Worm (Caenorhabditis elegans) whole organism, young adult: ENCODE measurements around the gene dmsr-10.

Experiments used
- B0019.2 ChIP-seq: fragments of 200-800 bp; sonication (Bioruptor generic); conservative IDR thresholded peaks from 2 replicates; pipeline ENCODE4 v1.3.6; 2022; ENCODE audit warnings: missing genetic modification reagents, missing genetic modification characterization, missing compliant biosample characterization
- B0336.3 ChIP-seq: fragments of 200-800 bp; sonication (Bioruptor generic); IDR thresholded peaks from 2 replicates; pipeline ENCODE4 v1.3.6; 2022; ENCODE audit warnings: missing genetic modification characterization, missing compliant biosample characterization
- C06A6.2 ChIP-seq: fragments of 200-800 bp; sonication (Bioruptor generic); conservative IDR thresholded peaks from 2 replicates; pipeline ENCODE4 v1.3.6; 2022; ENCODE audit warnings: missing genetic modification characterization, missing compliant biosample characterization
- C17E4.6 ChIP-seq: fragments of 200-800 bp; sonication (Bioruptor generic); IDR thresholded peaks from 2 replicates; pipeline ENCODE4 v1.3.6; 2022; ENCODE audit warnings: missing genetic modification reagents, missing genetic modification characterization, missing compliant biosample characterization
- F22D6.2 ChIP-seq: sonication (generic microtip); optimal IDR thresholded peaks from 2 replicates; lab custom pipeline; 2016; ENCODE audit warnings: mild to moderate bottlenecking, missing genetic modification characterization, missing compliant biosample characterization
- F23B12.7 ChIP-seq: sonication (generic microtip); optimal IDR thresholded peaks from 2 replicates; lab custom pipeline; 2017; ENCODE audit warnings: missing genetic modification characterization, mild to moderate bottlenecking, missing compliant biosample characterization, antibody characterized with exemption, moderate library complexity; ENCODE audit not compliant: insufficient read depth
- F33H1.4 ChIP-seq: fragments of 200-800 bp; sonication (Bioruptor generic); IDR thresholded peaks from 2 replicates; pipeline ENCODE4 v1.3.6; 2022; ENCODE audit warnings: missing genetic modification reagents, missing genetic modification characterization, missing compliant biosample characterization
- F52B5.7 ChIP-seq: sonication (generic microtip); optimal IDR thresholded peaks from 2 replicates; lab custom pipeline; 2016; ENCODE audit warnings: mild to moderate bottlenecking, missing genetic modification characterization, missing compliant biosample characterization
- F57A8.1 ChIP-seq: fragments of 200-800 bp; sonication (Bioruptor generic); optimal IDR thresholded peaks from 2 replicates; lab custom pipeline; 2018; ENCODE audit warnings: mild to moderate bottlenecking, missing genetic modification characterization, moderate library complexity, missing compliant biosample characterization
- Y56A3A.18 ChIP-seq: fragments of 200-800 bp; sonication (Bioruptor generic); IDR thresholded peaks from 2 replicates; pipeline ENCODE4 v1.3.6; 2022; ENCODE audit warnings: missing genetic modification reagents, missing genetic modification characterization, missing compliant biosample characterization
- Y79H2A.3 ChIP-seq: fragments of 200-800 bp; sonication (Bioruptor generic); conservative IDR thresholded peaks from 2 replicates; pipeline ENCODE4 v1.3.6; 2022; ENCODE audit warnings: missing genetic modification reagents, missing genetic modification characterization, missing compliant biosample characterization
- akir-1 ChIP-seq: fragments of 200-800 bp; sonication (Bioruptor generic); optimal IDR thresholded peaks from 2 replicates; lab custom pipeline; 2018; ENCODE audit warnings: mild to moderate bottlenecking, missing genetic modification characterization, moderate library complexity, missing compliant biosample characterization
- ama-1 ChIP-seq, 3 experiments: fragments of 150-350 bp in 1 of 3; sonication (generic microtip) in 2 of 3; optimal IDR thresholded peaks; 2 replicates each; lab custom pipeline; 2014 to 2018; ENCODE audit warnings: missing biosample characterization in 2 of 3, missing genetic modification characterization in 2 of 3, missing genetic modification reagents in 2 of 3
- atf-7 ChIP-seq: sonication (generic microtip); optimal IDR thresholded peaks from 2 replicates; lab custom pipeline; 2017; ENCODE audit warnings: mild to moderate bottlenecking, missing genetic modification characterization, missing compliant biosample characterization
- athp-1 ChIP-seq: sonication (generic microtip); optimal IDR thresholded peaks from 2 replicates; lab custom pipeline; 2017; ENCODE audit warnings: mild to moderate bottlenecking, missing genetic modification characterization, missing compliant biosample characterization
- ceh-27 ChIP-seq: fragments of 200-800 bp; sonication (Bioruptor generic); optimal IDR thresholded peaks from 2 replicates; lab custom pipeline; 2018; ENCODE audit warnings: mild to moderate bottlenecking, missing genetic modification characterization, moderate library complexity, missing compliant biosample characterization
- ceh-40 ChIP-seq: fragments of 200-800 bp; sonication (Bioruptor generic); IDR thresholded peaks from 2 replicates; pipeline ENCODE4 v1.3.6; 2022; ENCODE audit warnings: missing genetic modification characterization, missing compliant biosample characterization
- ceh-58 ChIP-seq: fragments of 200-800 bp; sonication (Bioruptor generic); IDR thresholded peaks from 2 replicates; pipeline ENCODE4 v1.3.6; 2022; ENCODE audit warnings: missing genetic modification characterization, missing compliant biosample characterization
- dox-1 ChIP-seq: fragments of 200-800 bp; sonication (Bioruptor generic); IDR thresholded peaks from 2 replicates; pipeline ENCODE4 v1.3.6; 2022; ENCODE audit warnings: missing genetic modification reagents, missing genetic modification characterization, missing compliant biosample characterization
- egl-18 ChIP-seq: fragments of 200-800 bp; sonication (Bioruptor generic); IDR thresholded peaks from 2 replicates; pipeline ENCODE4 v1.3.6; 2022; ENCODE audit warnings: missing genetic modification reagents, missing genetic modification characterization, missing compliant biosample characterization
- fkh-3 ChIP-seq: sonication (generic microtip); optimal IDR thresholded peaks from 2 replicates; lab custom pipeline; 2016; ENCODE audit warnings: mild to moderate bottlenecking, missing genetic modification characterization, missing compliant biosample characterization
- gei-17 ChIP-seq: fragments of 200-800 bp; sonication (Bioruptor generic); optimal IDR thresholded peaks from 2 replicates; lab custom pipeline; 2018; ENCODE audit warnings: mild to moderate bottlenecking, missing genetic modification characterization, missing compliant biosample characterization
- hmg-20 ChIP-seq: fragments of 200-800 bp; sonication (Bioruptor generic); IDR thresholded peaks from 2 replicates; pipeline ENCODE4 v1.3.6; 2022; ENCODE audit warnings: missing genetic modification reagents, missing genetic modification characterization, missing compliant biosample characterization
- hrde-1 ChIP-seq: sonication (generic microtip); optimal IDR thresholded peaks from 2 replicates; lab custom pipeline; 2016; ENCODE audit warnings: missing genetic modification characterization, mild to moderate bottlenecking, missing compliant biosample characterization, moderate library complexity, missing genotype, missing genetic modification reagents, borderline replicate concordance
- hsf-1 ChIP-seq: fragments of 200-800 bp; sonication (Bioruptor generic); IDR thresholded peaks from 2 replicates; pipeline ENCODE4 v1.3.6; 2022; ENCODE audit warnings: missing genetic modification reagents, missing genetic modification characterization, missing compliant biosample characterization
- lag-1 ChIP-seq: fragments of 200-800 bp; sonication (Bioruptor generic); IDR thresholded peaks from 2 replicates; pipeline ENCODE4 v1.3.6; 2022; ENCODE audit warnings: missing genetic modification reagents, missing genetic modification characterization, missing compliant biosample characterization
- lin-54 ChIP-seq: fragments of 200-800 bp; sonication (Bioruptor generic); optimal IDR thresholded peaks from 2 replicates; lab custom pipeline; 2018; ENCODE audit warnings: mild to moderate bottlenecking, missing genetic modification characterization, missing compliant biosample characterization
- lir-1 ChIP-seq: fragments of 200-800 bp; sonication (Bioruptor generic); conservative IDR thresholded peaks from 2 replicates; pipeline ENCODE4 v1.3.6; 2022; ENCODE audit warnings: missing genetic modification reagents, missing genetic modification characterization, missing compliant biosample characterization
- madf-3 ChIP-seq: fragments of 200-800 bp; sonication (Bioruptor generic); IDR thresholded peaks from 2 replicates; pipeline ENCODE4 v1.3.6; 2022; ENCODE audit warnings: missing genetic modification reagents, missing genetic modification characterization, missing compliant biosample characterization
- mcd-1 ChIP-seq: fragments of 200-800 bp; sonication (Bioruptor generic); IDR thresholded peaks from 2 replicates; pipeline ENCODE4 v1.3.6; 2022; ENCODE audit warnings: missing genetic modification reagents, missing genetic modification characterization, missing compliant biosample characterization
- mxl-1 ChIP-seq: sonication (generic microtip); optimal IDR thresholded peaks from 2 replicates; lab custom pipeline; 2016; ENCODE audit warnings: missing genetic modification characterization, missing compliant biosample characterization
- nfya-1 ChIP-seq: sonication (generic microtip); optimal IDR thresholded peaks from 2 replicates; lab custom pipeline; 2017; ENCODE audit warnings: antibody characterized with exemption, missing compliant biosample characterization, missing genetic modification characterization, borderline replicate concordance; ENCODE audit not compliant: insufficient read depth
- nhr-179 ChIP-seq: sonication (generic microtip); optimal IDR thresholded peaks from 2 replicates; lab custom pipeline; 2016; ENCODE audit warnings: mild to moderate bottlenecking, missing genetic modification characterization, missing compliant biosample characterization
- nhr-80 ChIP-seq: sonication (generic microtip); optimal IDR thresholded peaks from 2 replicates; lab custom pipeline; 2016; ENCODE audit warnings: missing genetic modification characterization, missing compliant biosample characterization
- pbrm-1 ChIP-seq: fragments of 200-800 bp; sonication (Bioruptor generic); IDR thresholded peaks from 2 replicates; pipeline ENCODE4 v1.3.6; 2022; ENCODE audit warnings: missing genetic modification reagents, missing genetic modification characterization, missing compliant biosample characterization
- sdz-38 ChIP-seq: sonication (generic microtip); optimal IDR thresholded peaks from 2 replicates; lab custom pipeline; 2016; ENCODE audit warnings: missing genotype, missing genetic modification characterization, missing compliant biosample characterization
- snpc-1.1 ChIP-seq: sonication (generic microtip); optimal IDR thresholded peaks from 2 replicates; lab custom pipeline; 2017; ENCODE audit warnings: missing genetic modification characterization, mild to moderate bottlenecking, missing compliant biosample characterization, antibody characterized with exemption, moderate library complexity, missing genotype, missing genetic modification reagents; ENCODE audit not compliant: insufficient read depth
- snpc-1.3 ChIP-seq: sonication (generic microtip); optimal IDR thresholded peaks from 2 replicates; lab custom pipeline; 2017; ENCODE audit warnings: missing genetic modification characterization, mild to moderate bottlenecking, missing compliant biosample characterization, antibody characterized with exemption, moderate library complexity, missing genotype, missing genetic modification reagents; ENCODE audit not compliant: insufficient read depth
- snpc-4 ChIP-seq, 5 experiments: fragments of 150-350 bp in 1 of 5; sonication (generic microtip) in 4 of 5; optimal IDR thresholded peaks; 2 replicates each; lab custom pipeline; 2014 to 2018; ENCODE audit warnings: missing genetic modification characterization in 5 of 5, missing biosample characterization in 3 of 5, antibody characterized with exemption in 2 of 5, mild to moderate bottlenecking in 2 of 5, missing compliant biosample characterization in 2 of 5, missing genotype in 2 of 5, moderate library complexity in 2 of 5, missing genetic modification reagents in 1 of 5
- somi-1 ChIP-seq: fragments of 200-800 bp; sonication (Bioruptor generic); optimal IDR thresholded peaks from 2 replicates; lab custom pipeline; 2018; ENCODE audit warnings: mild to moderate bottlenecking, missing genetic modification characterization, missing compliant biosample characterization
- sptf-2 ChIP-seq: fragments of 200-800 bp; sonication (Bioruptor generic); optimal IDR thresholded peaks from 2 replicates; lab custom pipeline; 2018; ENCODE audit warnings: mild to moderate bottlenecking, missing genetic modification characterization, missing compliant biosample characterization
- tbx-9 ChIP-seq: sonication (generic microtip); optimal IDR thresholded peaks from 2 replicates; lab custom pipeline; 2016; ENCODE audit warnings: borderline replicate concordance, missing genetic modification characterization, inconsistent platforms, missing compliant biosample characterization
- ztf-18 ChIP-seq: sonication (generic microtip); optimal IDR thresholded peaks from 2 replicates; lab custom pipeline; 2016; ENCODE audit warnings: missing genotype, mild to moderate bottlenecking, missing genetic modification characterization, missing compliant biosample characterization
- ztf-25 ChIP-seq: fragments of 200-800 bp; sonication (Bioruptor generic); IDR thresholded peaks from 2 replicates; pipeline ENCODE4 v1.3.6; 2022; ENCODE audit warnings: missing genetic modification reagents, missing genetic modification characterization, missing compliant biosample characterization

dmsr-10 gene

ce11 chrV:6784853-6785492, 16.8 kb downstream of the dmsr-10 start, which contains the start of the genes spn-4 and spe-39 (continued):
- TF ChIP-seq dox-1 (GFP tag; lab: Robert Waterston, UW) (peak; percentile 58), gei-17 (GFP tag; lab: Kevin White, UChicago) (no peak), mcd-1 (peak; percentile 72), nfya-1 (tag; lab: Kevin White, UChicago) (no peak), fkh-3 (tag; lab: Kevin White, UChicago) (no peak), Y56A3A.18 (no peak), lag-1 (GFP tag; lab: Robert Waterston, UW) (no peak), hrde-1 (tag; lab: Kevin White, UChicago) (peak; percentile 48), B0019.2 (GFP tag; lab: Robert Waterston, UW) (peak; percentile 72), madf-3 (peak; percentile 28; the same call in 1 of the 2 replicates), nhr-80 (tag; lab: Kevin White, UChicago) (peak; percentile 8), hsf-1 (GFP tag; lab: Robert Waterston, UW) (0 out of 2 replicates have a peak, but pooled peaks have one; percentile 52), ztf-25 (GFP tag; lab: Robert Waterston, UW) (no peak), sdz-38 (tag; lab: Kevin White, UChicago) (no peak), Y79H2A.3 (GFP tag; lab: Robert Waterston, UW) (peak; percentile 61), lin-54 (GFP tag; lab: Kevin White, UChicago) (peak; percentile 89), egl-18 (no peak), C06A6.2 (GFP tag; lab: Robert Waterston, UW) (0 out of 2 replicates have a peak, but pooled peaks have one; percentile 43), ceh-27 (GFP tag; lab: Kevin White, UChicago) (peak; percentile 28), akir-1 (no peak), F57A8.1 (no peak), nhr-179 (tag; lab: Kevin White, UChicago) (no peak), snpc-1.3 (tag; lab: Kevin White, UChicago) (peak; percentile 27), sptf-2 (no peak), athp-1 (tag; lab: Kevin White, UChicago) (no peak), ceh-58 (no peak), ztf-18 (tag; lab: Kevin White, UChicago) (peak; percentile 17), lir-1 (GFP tag; lab: Robert Waterston, UW) (peak; percentile 43; the same call in 1 of the 2 replicates), pbrm-1 (GFP tag; lab: Robert Waterston, UW) (peak; percentile 49; the same call in 1 of the 2 replicates), F52B5.7 (tag; lab: Kevin White, UChicago) (no peak), F22D6.2 (tag; lab: Kevin White, UChicago) (no peak), snpc-1.1 (tag; lab: Kevin White, UChicago) (no peak)

ce11 chrV:6783044-6783625, 18.6 kb downstream of the dmsr-10 start:
- peak; percentile 39 for TF ChIP-seq mxl-1 (tag; lab: Kevin White, UChicago)
- TF ChIP-seq lin-54 (GFP tag; lab: Kevin White, UChicago) = peak; percentile 46
- TF ChIP-seq ama-1 (optimal IDR thresholded peaks at IDR 0.05; lab: Kevin White, UChicago) = no peak
- TF ChIP-seq ama-1 (GFP tag; optimal IDR thresholded peaks at IDR 0.05; lab: Kevin White, UChicago) = peak in 1 of 2 experiments; percentile 69
- TF ChIP-seq hrde-1 (tag; lab: Kevin White, UChicago) = peak; percentile 32
- peak; percentile 60 for TF ChIP-seq snpc-4 (GFP tag; optimal IDR thresholded peaks at IDR 0.05; lab: Kevin White, UChicago)
- peak in 1 of 4 experiments; percentile 44 for TF ChIP-seq snpc-4 (tag; optimal IDR thresholded peaks at IDR 0.05; lab: Kevin White, UChicago)
- TF ChIP-seq F52B5.7 (tag; lab: Kevin White, UChicago) = peak; percentile 45
- TF ChIP-seq somi-1 (GFP tag; lab: Kevin White, UChicago) = no peak
- no peak for TF ChIP-seq F23B12.7
- TF ChIP-seq hmg-20 (GFP tag; lab: Robert Waterston, UW) = no peak
- peak; percentile 93 for TF ChIP-seq B0336.3 (GFP tag; lab: Robert Waterston, UW)
- no peak; the same call in 1 of the 2 replicates for TF ChIP-seq ceh-40 (GFP tag; lab: Robert Waterston, UW)
- TF ChIP-seq atf-7 (tag; lab: Kevin White, UChicago) = peak; percentile 27
- 0 out of 2 replicates have a peak, but pooled peaks have one; percentile 23 for TF ChIP-seq C17E4.6
- TF ChIP-seq F33H1.4 (GFP tag; lab: Robert Waterston, UW) = peak; percentile 21; the same call in 1 of the 2 replicates
- no peak for TF ChIP-seq tbx-9
- TF ChIP-seq dox-1 (GFP tag; lab: Robert Waterston, UW) = peak; percentile 58
- TF ChIP-seq Y56A3A.18 = no peak
